Worm (Caenorhabditis elegans): ENCODE results near the gene nep-22.
A peak's percentile ranks its signal among the peaks of the same experiment; 100 is the strongest.

Gene nep-22

DNA sequence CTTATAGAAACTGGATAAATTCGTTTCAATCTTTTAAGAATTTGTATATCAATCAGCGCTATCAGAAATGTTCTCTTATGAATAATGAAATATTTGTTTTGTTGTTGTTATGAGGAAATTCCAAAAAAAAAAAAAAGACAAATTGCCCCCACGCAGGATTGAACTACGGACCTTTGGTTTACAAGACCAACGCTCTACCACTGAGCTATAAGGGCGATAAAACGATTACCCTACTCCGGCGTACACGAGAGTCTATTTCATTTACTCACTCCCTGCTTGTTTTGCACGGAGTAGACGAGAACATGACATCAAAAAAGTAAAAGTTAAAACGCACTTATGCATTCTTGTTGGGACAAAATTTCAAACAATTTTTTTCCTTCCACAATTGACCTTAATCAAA is 10.1 kb upstream of the nep-22 start (continued):
- no peak for TF ChIP-seq dsc-1 (tag; optimal IDR thresholded peaks at IDR 0.05)
- no peak for TF ChIP-seq unc-98 (GFP tag; IDR thresholded peaks at IDR 0.05)

- TF ChIP-seq ceh-8 (GFP tag; optimal IDR thresholded peaks at IDR 0.05) (no peak), mef-2 (tag; optimal IDR thresholded peaks at IDR 0.05) (no peak), lin-39 (tag; optimal IDR thresholded peaks at IDR 0.05) (no peak), snpc-4 (tag; optimal IDR thresholded peaks at IDR 0.05) (no peak), zip-4 (GFP tag; optimal IDR thresholded peaks at IDR 0.05) (no peak), xbp-1 (tag; optimal IDR thresholded peaks at IDR 0.05) (no peak), mdl-1 (tag; optimal IDR thresholded peaks at IDR 0.05) (no peak), elt-2 (tag; optimal IDR thresholded peaks at IDR 0.05) (no peak), lin-14 (GFP tag; optimal IDR thresholded peaks at IDR 0.05) (no peak), mab-9 (GFP tag; IDR thresholded peaks at IDR 0.05) (no peak), nhr-84 (tag; optimal IDR thresholded peaks at IDR 0.05) (no peak), tbx-2 (tag; optimal IDR thresholded peaks at IDR 0.05) (no peak), zag-1 (tag; optimal IDR thresholded peaks at IDR 0.05) (no peak), nhr-20 (tag; optimal IDR thresholded peaks at IDR 0.05) (no peak)
Observed at ce11 chrX:9025484-9025883, 8.9 kb upstream of the nep-22 start.

DNA sequence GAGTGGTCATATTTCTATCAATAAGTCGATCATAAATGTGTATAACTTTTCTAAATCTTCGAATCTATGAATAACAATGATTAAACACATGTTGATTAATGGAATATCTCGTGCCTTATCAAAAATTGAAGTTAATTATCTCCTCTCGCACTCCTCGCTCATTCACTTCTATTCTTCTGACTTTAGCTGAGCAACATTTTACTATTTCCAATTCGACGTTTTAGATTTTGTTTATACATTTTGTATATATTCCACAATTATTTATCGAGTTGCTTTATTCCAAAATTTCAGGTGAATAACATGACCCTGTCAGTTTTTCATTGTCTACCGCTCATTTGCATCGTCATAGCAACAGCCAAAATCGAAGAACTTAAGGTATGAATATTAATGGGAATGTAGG is 7.0 kb upstream of the nep-22 start, which contains the start of gene T25B6.3:
TSS of gene T25B6.3 (plus strand) at position 301 of the 400 bp plus-strand sequence.
- TF ChIP-seq mab-9 (GFP tag; IDR thresholded peaks at IDR 0.05) (no peak), swsn-7 (tag; optimal IDR thresholded peaks at IDR 0.05) (no peak), alr-1 (tag; optimal IDR thresholded peaks at IDR 0.05; ENCODE audit: borderline replicate concordance) (no peak), fkh-4 (tag; optimal IDR thresholded peaks at IDR 0.05; ENCODE audit: borderline replicate concordance) (no peak), hpl-2 (GFP tag; optimal IDR thresholded peaks at IDR 0.05) (no peak), ceh-82 (tag; optimal IDR thresholded peaks at IDR 0.05) (no peak), unc-98 (GFP tag; IDR thresholded peaks at IDR 0.05) (no peak), elt-2 (tag; optimal IDR thresholded peaks at IDR 0.05) (no peak)

ce11 chrX:9028909-9029520 is 5.3 kb upstream of the nep-22 start, which contains the start of gene snf-12:
Gene snf-12 (plus strand): TSS chrX:9029470.
- TF ChIP-seq unc-86 (tag; optimal IDR thresholded peaks at IDR 0.05) = no peak
- no peak for TF ChIP-seq mdl-1 (tag; optimal IDR thresholded peaks at IDR 0.05)
- TF ChIP-seq lin-39 (tag; optimal IDR thresholded peaks at IDR 0.05) = no peak
- no peak for TF ChIP-seq aha-1 (tag; optimal IDR thresholded peaks at IDR 0.05)
- no peak for TF ChIP-seq hlh-4 (tag; optimal IDR thresholded peaks at IDR 0.05)
- peak; percentile 81 for TF ChIP-seq nhr-85 (tag)
- no peak for TF ChIP-seq C16A3.4 (tag; optimal IDR thresholded peaks at IDR 0.05)
- no peak for TF ChIP-seq nhr-77 (tag; optimal IDR thresholded peaks at IDR 0.05)
- no peak for TF ChIP-seq ceh-90 (tag; optimal IDR thresholded peaks at IDR 0.05)
- no peak for TF ChIP-seq nhr-237 (tag; optimal IDR thresholded peaks at IDR 0.05)
- no peak for TF ChIP-seq alr-1 (tag; optimal IDR thresholded peaks at IDR 0.05; ENCODE audit: borderline replicate concordance)
- TF ChIP-seq ets-5 (GFP tag; IDR thresholded peaks at IDR 0.05) = no peak
- TF ChIP-seq swsn-7 (tag; optimal IDR thresholded peaks at IDR 0.05) = no peak
- TF ChIP-seq mab-9 (GFP tag; IDR thresholded peaks at IDR 0.05) = no peak
- TF ChIP-seq lsy-2 (tag; optimal IDR thresholded peaks at IDR 0.05) = no peak
- no peak for TF ChIP-seq nhr-84 (tag; optimal IDR thresholded peaks at IDR 0.05)
- TF ChIP-seq sup-37 (GFP tag; optimal IDR thresholded peaks at IDR 0.05) = no peak
- no peak for TF ChIP-seq mep-1 (tag; optimal IDR thresholded peaks at IDR 0.05)
- no peak for TF ChIP-seq egl-27 (tag; optimal IDR thresholded peaks at IDR 0.05)
- TF ChIP-seq pqm-1 (tag; optimal IDR thresholded peaks at IDR 0.05) = no peak
- no peak for TF ChIP-seq C04F5.9 (tag; optimal IDR thresholded peaks at IDR 0.05)
- no peak for TF ChIP-seq nhr-19 (GFP tag; conservative IDR thresholded peaks at IDR 0.05)
- no peak for TF ChIP-seq ceh-63 (GFP tag; optimal IDR thresholded peaks at IDR 0.05)
- no peak for TF ChIP-seq sox-4 (tag; optimal IDR thresholded peaks at IDR 0.05)
- TF ChIP-seq blmp-1 (tag; optimal IDR thresholded peaks at IDR 0.05) = peak; percentile 64
- no peak for TF ChIP-seq nhr-12 (tag; optimal IDR thresholded peaks at IDR 0.05)
- no peak for TF ChIP-seq F16B12.6 (tag; optimal IDR thresholded peaks at IDR 0.05)
- peak; percentile 38 for TF ChIP-seq nhr-20 (tag; optimal IDR thresholded peaks at IDR 0.05)
- TF ChIP-seq aly-2 (tag; optimal IDR thresholded peaks at IDR 0.05) = no peak
- no peak for TF ChIP-seq dsc-1 (tag; optimal IDR thresholded peaks at IDR 0.05)
- no peak for TF ChIP-seq lir-3 (tag; optimal IDR thresholded peaks at IDR 0.05; ENCODE audit: poor library complexity)
- peak; percentile 26 for TF ChIP-seq snu-23 (GFP tag; optimal IDR thresholded peaks at IDR 0.05)
- TF ChIP-seq lin-35 (GFP tag; optimal IDR thresholded peaks at IDR 0.05) = peak in 1 of 2 experiments; percentile 12
- no peak for TF ChIP-seq sptf-1 (tag; optimal IDR thresholded peaks at IDR 0.05)

All from whole organism, L1 larva.